Worm (Caenorhabditis elegans): ENCODE measurements around the gene gly-5.

Gene gly-5

ce11 chrIII:13187090-13187489 lies at the start of gene gly-5:
Gene gly-5 (plus strand): TSS chrIII:13187390.
- no peak for TF ChIP-seq unc-62 (GFP tag; optimal IDR thresholded peaks at IDR 0.05)

- TF ChIP-seq unc-62 (GFP tag; optimal IDR thresholded peaks at IDR 0.05), result no peak
Observed at ce11 chrIII:13139301-13139700, 47.9 kb upstream of the gly-5 start, which contains the start of gene bre-2. Gene bre-2 (minus strand): TSS chrIII:13139626.

- no peak for TF ChIP-seq unc-62 (GFP tag; optimal IDR thresholded peaks at IDR 0.05)
Observed at ce11 chrIII:13151765-13152164, 35.4 kb upstream of the gly-5 start.

ce11 chrIII:13152697-13153391 lies 34.3 kb upstream of the gly-5 start, which contains the start of gene Y39E4B.10:
Gene Y39E4B.10 (minus strand): TSS chrIII:13152858.
- TF ChIP-seq unc-62 (GFP tag; optimal IDR thresholded peaks at IDR 0.05), result no peak

DNA sequence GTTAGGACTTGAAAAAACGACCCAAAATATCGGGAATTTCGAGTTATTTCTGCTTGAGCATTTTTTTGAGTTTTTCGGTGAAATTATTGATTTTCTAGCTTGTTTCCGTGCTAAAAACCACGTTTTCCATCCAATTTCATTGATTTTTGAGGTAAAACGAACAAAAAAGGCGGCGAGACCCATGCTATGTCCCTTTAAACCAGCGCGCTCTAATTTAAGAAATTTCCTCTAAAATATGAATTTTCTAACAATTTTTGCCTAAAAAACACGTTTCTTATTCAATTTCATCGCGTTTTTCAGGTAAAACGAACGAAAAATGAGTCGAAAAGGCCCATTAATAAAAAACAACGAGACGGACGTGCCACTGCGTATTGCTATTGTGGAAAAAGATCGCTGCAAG lies 33.7 kb upstream of the gly-5 start, which contains the start of gene abce-1:
Gene abce-1, plus strand, starts transcription at position 301 of the 400 bp plus-strand sequence.
- no peak for TF ChIP-seq unc-62 (GFP tag; optimal IDR thresholded peaks at IDR 0.05)

- TF ChIP-seq unc-62 (GFP tag; optimal IDR thresholded peaks at IDR 0.05), result no peak
Observed at ce11 chrIII:13160636-13161035, 26.6 kb upstream of the gly-5 start.

- TF ChIP-seq unc-62 (GFP tag; optimal IDR thresholded peaks at IDR 0.05), result no peak
Observed at ce11 chrIII:13164902-13165301, 22.3 kb upstream of the gly-5 start.

DNA sequence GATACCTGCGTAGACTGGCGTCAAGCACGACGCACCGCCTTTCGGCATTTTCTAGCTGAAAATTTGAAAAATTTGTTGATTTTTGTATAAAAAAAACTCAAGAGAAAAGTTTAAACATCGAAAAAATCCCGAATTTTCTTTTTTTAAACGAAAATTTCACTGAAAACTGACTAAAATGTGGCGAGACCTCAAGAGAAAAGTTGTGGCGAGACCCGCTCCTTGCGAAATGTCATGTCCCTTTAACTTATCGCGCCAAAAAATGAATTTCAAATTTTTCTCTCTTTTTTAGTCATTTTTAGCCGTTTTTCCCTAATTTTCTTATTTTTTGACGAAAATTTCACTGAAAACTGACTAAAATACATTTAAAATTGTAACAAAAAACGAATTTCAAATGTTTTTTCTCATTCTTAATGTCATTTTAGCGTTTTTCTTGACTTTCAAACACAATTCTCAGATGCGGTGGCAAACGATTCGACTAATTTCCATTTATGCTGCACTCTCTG lies 17.7 kb upstream of the gly-5 start, which contains the start of the genes snpc-1.2 and Y39E4B.5:
Gene snpc-1.2, minus strand, starts transcription at position 78 of the 503 bp plus-strand sequence.
Gene Y39E4B.5, plus strand, starts transcription at position 453 of the 503 bp plus-strand sequence.
- TF ChIP-seq unc-62 (GFP tag; optimal IDR thresholded peaks at IDR 0.05), result no peak

DNA sequence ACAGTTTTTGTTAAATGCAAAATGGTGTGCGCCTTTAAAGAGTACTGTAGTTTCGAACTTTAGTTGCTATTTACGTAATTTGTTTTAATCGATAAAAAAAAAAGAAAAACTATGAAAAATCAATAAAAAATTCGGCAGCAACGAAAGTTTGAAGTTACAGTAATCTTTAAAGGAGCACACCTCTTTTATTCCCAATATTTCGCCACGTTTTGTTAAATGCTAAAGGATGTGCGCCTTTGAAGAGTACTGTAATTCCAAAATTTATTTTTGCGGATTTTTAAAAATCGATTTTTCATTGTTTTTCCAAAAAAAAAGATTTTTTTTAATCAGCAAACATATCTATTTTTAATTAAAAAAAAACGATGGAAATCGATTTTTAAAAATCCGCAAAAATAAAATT lies 13.5 kb upstream of the gly-5 start:
- no peak for TF ChIP-seq unc-62 (GFP tag; optimal IDR thresholded peaks at IDR 0.05)

DNA sequence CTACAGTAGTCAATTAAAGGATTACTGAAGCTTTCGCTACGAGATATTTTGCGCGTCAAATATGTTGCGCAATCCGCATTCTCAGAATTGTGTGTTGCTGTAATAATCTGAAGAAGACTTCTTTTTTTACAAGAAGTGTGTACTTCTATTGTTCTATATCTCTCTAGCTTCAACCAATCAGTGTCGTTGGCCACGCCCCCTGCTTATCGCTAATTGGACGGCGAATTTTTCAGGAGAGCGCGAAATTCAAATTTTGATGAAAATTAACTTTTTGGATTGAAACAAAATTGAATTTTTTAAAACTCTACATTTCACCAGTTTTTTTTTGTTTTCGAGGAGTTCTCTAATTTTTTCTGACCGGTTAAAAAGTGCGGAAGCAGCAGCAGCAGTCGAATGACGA lies 10.3 kb upstream of the gly-5 start:
- no peak for TF ChIP-seq unc-62 (GFP tag; optimal IDR thresholded peaks at IDR 0.05)

ce11 chrIII:13182003-13182402 lies 5.2 kb upstream of the gly-5 start:
- no peak for TF ChIP-seq unc-62 (GFP tag; optimal IDR thresholded peaks at IDR 0.05)

- no peak for TF ChIP-seq unc-62 (GFP tag; optimal IDR thresholded peaks at IDR 0.05)
Observed at ce11 chrIII:13187773-13188172, 583 bp downstream of the gly-5 start.

ce11 chrIII:13201079-13201478 lies 13.9 kb downstream of the gly-5 start:
- TF ChIP-seq unc-62 (GFP tag; optimal IDR thresholded peaks at IDR 0.05), result no peak

DNA sequence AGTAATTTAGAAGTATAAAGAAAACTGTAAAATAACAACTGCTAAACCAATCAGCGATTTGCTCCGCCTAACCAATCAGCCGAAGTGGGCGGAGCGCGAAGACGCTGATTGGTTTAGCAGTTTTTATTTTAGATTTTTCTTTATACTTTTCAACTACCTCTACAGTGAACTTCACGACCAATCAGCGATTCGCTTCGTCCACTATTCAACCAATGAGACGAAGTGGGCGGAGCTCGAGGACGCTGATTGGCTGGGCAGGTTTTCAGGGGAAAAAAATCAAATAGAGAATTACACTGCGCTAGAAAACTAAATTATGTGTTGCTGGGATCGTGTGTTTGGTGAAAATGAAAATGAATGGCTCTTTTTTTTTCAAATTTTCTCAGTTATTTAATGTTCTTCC lies 14.7 kb downstream of the gly-5 start:
- TF ChIP-seq unc-62 (GFP tag; optimal IDR thresholded peaks at IDR 0.05), result no peak

DNA sequence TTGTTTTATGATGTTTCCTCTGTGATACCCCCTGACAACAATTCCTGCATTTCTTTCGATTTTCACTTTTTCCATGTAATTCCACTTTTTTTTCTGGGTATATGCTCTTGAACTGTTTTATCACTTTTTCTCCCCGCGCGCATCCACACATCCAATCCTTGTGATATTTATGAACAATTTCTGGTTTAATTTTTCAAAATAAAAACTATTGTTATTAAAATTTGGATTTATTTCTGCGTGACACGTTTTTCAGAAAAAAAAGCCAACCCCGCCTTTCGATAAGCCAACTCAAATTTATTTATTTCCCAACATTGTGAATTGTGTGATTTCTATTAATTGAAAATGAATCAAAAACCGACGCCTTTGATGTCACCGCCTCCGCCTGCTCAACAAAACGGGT lies 17.5 kb downstream of the gly-5 start, which contains the start of gene Y39E4B.11:
Gene Y39E4B.11, plus strand, starts transcription at position 301 of the 400 bp plus-strand sequence.
- no peak for TF ChIP-seq unc-62 (GFP tag; optimal IDR thresholded peaks at IDR 0.05)

DNA sequence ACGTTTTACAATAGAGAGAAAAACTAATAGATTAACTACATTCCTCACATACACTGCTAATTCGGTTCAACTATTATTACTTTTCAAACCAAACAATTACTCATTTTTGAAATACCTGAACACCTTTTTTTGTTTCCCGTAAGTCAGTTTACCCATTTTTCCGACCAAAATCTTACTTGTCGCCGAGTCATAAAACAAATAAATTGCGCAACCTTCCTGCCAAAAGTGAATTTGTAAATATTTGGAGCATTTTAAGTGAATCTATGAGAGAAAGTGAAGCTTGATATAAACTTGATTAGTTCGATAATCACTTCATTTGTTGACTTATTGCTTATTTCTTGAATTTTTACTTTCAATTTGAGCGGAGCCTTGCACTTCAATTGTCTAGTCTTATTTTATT lies 21.8 kb downstream of the gly-5 start:
- TF ChIP-seq unc-62 (GFP tag; optimal IDR thresholded peaks at IDR 0.05), result no peak

- no peak for TF ChIP-seq unc-62 (GFP tag; optimal IDR thresholded peaks at IDR 0.05)
Observed at ce11 chrIII:13212366-13212765, 25.2 kb downstream of the gly-5 start, which contains the start of gene tsp-3. Gene tsp-3 (plus strand): TSS chrIII:13212666.

Measured in whole organism, dauer.